Worm (Caenorhabditis elegans): Measurements from ENCODE around the gene exl-1.
A peak's percentile ranks its signal among the peaks of the same experiment; 100 is the strongest.

ce11 chrII:14405489-14406059, 7.7 kb downstream of the exl-1 start:
- TF ChIP-seq nhr-90 (tag; optimal IDR thresholded peaks at IDR 0.05; ENCODE audit: poor library complexity) (no peak), mdl-1 (tag; optimal IDR thresholded peaks at IDR 0.05) (no peak), unc-86 (tag; optimal IDR thresholded peaks at IDR 0.05) (no peak), nhr-237 (tag; optimal IDR thresholded peaks at IDR 0.05) (no peak), mep-1 (tag; optimal IDR thresholded peaks at IDR 0.05) (peak; percentile 22), nhr-76 (tag; optimal IDR thresholded peaks at IDR 0.05) (no peak), fos-1 (tag; optimal IDR thresholded peaks at IDR 0.05) (no peak), lin-39 (tag; optimal IDR thresholded peaks at IDR 0.05) (no peak)

Data from whole organism, L1 larva.